Fruit fly (Drosophila melanogaster) whole organism, pupa: ENCODE data around the gene Hr39.

Experiments used
- CG10348 ChIP-seq: fragments of 200-800 bp; sonication (Bioruptor generic); IDR thresholded peaks from 2 replicates; pipeline ENCODE4 v1.3.6; 2022; ENCODE audit warnings: missing biosample characterization, missing genetic modification characterization
- CG14655 ChIP-seq: fragments of 200-800 bp; sonication (Bioruptor generic); optimal IDR thresholded peaks from 3 replicates; lab custom pipeline; 2017; ENCODE audit warnings: mild to moderate bottlenecking, missing biosample characterization, missing genetic modification reagents, missing genetic modification characterization
- CG17806 ChIP-seq: fragments of 200-800 bp; sonication (Bioruptor generic); optimal IDR thresholded peaks from 2 replicates; lab custom pipeline; 2018; ENCODE audit warnings: missing biosample characterization, mild to moderate bottlenecking, missing genetic modification characterization, moderate library complexity
- CG32121 ChIP-seq: fragments of 200-800 bp; sonication (Bioruptor generic); IDR thresholded peaks from 2 replicates; pipeline ENCODE4 v1.3.6; 2022; ENCODE audit warnings: missing biosample characterization, missing genetic modification characterization
- CG34367 ChIP-seq: fragments of 200-800 bp; sonication (Bioruptor generic); optimal IDR thresholded peaks from 2 replicates; lab custom pipeline; 2018; ENCODE audit warnings: missing biosample characterization, mild to moderate bottlenecking, missing genetic modification characterization
- CG4496 ChIP-seq: fragments of 200-800 bp; sonication (Bioruptor generic); IDR thresholded peaks from 3 replicates; pipeline ENCODE4 v1.3.6; 2022; ENCODE audit warnings: missing biosample characterization, missing genetic modification characterization
- CG8159 ChIP-seq: fragments of 200-800 bp; sonication (Bioruptor generic); optimal IDR thresholded peaks from 3 replicates; lab custom pipeline; 2018; ENCODE audit warnings: missing biosample characterization, mild to moderate bottlenecking, missing genetic modification characterization, moderate library complexity
- CG9948 ChIP-seq: fragments of 200-800 bp; sonication (Bioruptor generic); optimal IDR thresholded peaks from 2 replicates; lab custom pipeline; 2018; ENCODE audit warnings: missing biosample characterization, mild to moderate bottlenecking, missing genetic modification characterization, moderate library complexity
- D1 ChIP-seq: fragments of 200-800 bp; sonication (Bioruptor generic); optimal IDR thresholded peaks from 2 replicates; lab custom pipeline; 2018; ENCODE audit warnings: missing biosample characterization, mild to moderate bottlenecking, missing genetic modification characterization, moderate library complexity
- EcR ChIP-seq: fragments of 200-800 bp; sonication (Bioruptor generic); optimal IDR thresholded peaks from 3 replicates; lab custom pipeline; 2019; ENCODE audit warnings: missing biosample characterization, missing genetic modification characterization, mild to moderate bottlenecking, moderate library complexity, missing genetic modification reagents
- Pif1A ChIP-seq: fragments of 200-800 bp; sonication (Bioruptor generic); optimal IDR thresholded peaks from 3 replicates; lab custom pipeline; 2016; ENCODE audit warnings: missing biosample characterization, missing genetic modification characterization
- Pif1B ChIP-seq: fragments of 200-800 bp; sonication (Bioruptor generic); optimal IDR thresholded peaks from 3 replicates; lab custom pipeline; 2016; ENCODE audit warnings: missing biosample characterization, missing genetic modification characterization
- Snoo ChIP-seq: fragments of 200-800 bp; sonication (Bioruptor generic); optimal IDR thresholded peaks from 3 replicates; lab custom pipeline; 2017; ENCODE audit warnings: missing biosample characterization, mild to moderate bottlenecking, missing genetic modification characterization, inconsistent platforms
- gl ChIP-seq: fragments of 200-800 bp; sonication (Bioruptor generic); optimal IDR thresholded peaks from 2 replicates; lab custom pipeline; 2018; ENCODE audit warnings: missing biosample characterization, mild to moderate bottlenecking, missing genetic modification characterization

DNA sequence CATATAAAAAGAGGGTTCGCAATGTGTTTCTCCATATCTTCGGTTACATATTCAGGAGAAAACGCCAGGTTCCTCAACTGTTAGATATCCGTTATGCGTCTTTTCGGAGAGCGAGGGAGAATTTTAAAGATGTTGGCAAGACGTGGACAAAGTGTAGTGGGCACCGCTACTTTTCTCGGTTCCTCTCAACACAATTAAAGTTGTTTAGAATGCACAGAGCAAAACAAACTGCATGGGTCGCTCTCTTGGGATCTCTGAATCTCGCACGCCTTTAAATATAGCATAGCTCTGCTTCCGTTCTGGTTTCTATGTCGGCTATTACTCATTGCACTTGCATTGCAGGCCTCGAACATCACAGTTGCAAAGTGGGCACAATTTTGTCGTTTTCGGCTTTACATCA, 30.9 kb upstream of the Hr39 start, which contains the start of gene clumsy:
- TF ChIP-seq Snoo, result no peak
- no peak for TF ChIP-seq gl (tag; lab: Kevin White, UChicago)
- no peak for TF ChIP-seq CG17806
- TF ChIP-seq CG4496 (GFP tag; lab: Robert Waterston, UW), result 0 out of 3 replicates have a peak, but pooled peaks have one; percentile 23
- TF ChIP-seq Pif1B (GFP tag; lab: Kevin White, UChicago), result no peak
- no peak for TF ChIP-seq Pif1A (GFP tag; lab: Kevin White, UChicago)
- TF ChIP-seq CG9948 (tag; lab: Kevin White, UChicago), result no peak
- TF ChIP-seq EcR (GFP tag; lab: Kevin White, UChicago), result no peak
- no peak for TF ChIP-seq D1 (tag; lab: Kevin White, UChicago)
- no peak for TF ChIP-seq CG10348
- no peak for TF ChIP-seq CG34367 (tag; lab: Kevin White, UChicago)
- TF ChIP-seq CG14655 (GFP tag; lab: Kevin White, UChicago), result no peak
- TF ChIP-seq CG8159 (tag; lab: Kevin White, UChicago), result no peak
- no peak for TF ChIP-seq CG32121 (GFP tag; lab: Robert Waterston, UW)
